Worm (Caenorhabditis elegans): ENCODE data around the gene gur-4.
A peak's percentile ranks its signal among the peaks of the same experiment; 100 is the strongest.

ce11 chrII:14063044-14063500 is 41.5 kb upstream of the gur-4 start, which contains the start of gene lem-2:
- peak; percentile 38 for TF ChIP-seq elt-2 (tag; optimal IDR thresholded peaks at IDR 0.05)
- no peak for TF ChIP-seq lin-39 (tag; optimal IDR thresholded peaks at IDR 0.05)
- TF ChIP-seq ama-1 (optimal IDR thresholded peaks at IDR 0.05) = no peak
- no peak for TF ChIP-seq efl-3 (GFP tag; optimal IDR thresholded peaks at IDR 0.05)
- peak; percentile 42 for TF ChIP-seq jun-1 (tag; optimal IDR thresholded peaks at IDR 0.05)
- no peak for TF ChIP-seq zag-1 (tag; optimal IDR thresholded peaks at IDR 0.05)
- TF ChIP-seq lin-35 (GFP tag; optimal IDR thresholded peaks at IDR 0.05) = peak; percentile 87 to 90
- TF ChIP-seq unc-62 (GFP tag; optimal IDR thresholded peaks at IDR 0.05) = no peak
- peak; percentile 96 for TF ChIP-seq unc-98 (GFP tag; IDR thresholded peaks at IDR 0.05)
- peak; percentile 30 for TF ChIP-seq blmp-1 (tag; optimal IDR thresholded peaks at IDR 0.05)
- TF ChIP-seq ztf-11 (tag; optimal IDR thresholded peaks at IDR 0.05) = peak in 1 of 2 experiments; percentile 82

Measured in whole organism, L1 larva.